Fruit fly (Drosophila melanogaster): ENCODE results near the gene ND-15.

The ND-15 gene

dm6 chr2L:155994-156393 is 41.5 kb downstream of the ND-15 start, which contains the start of gene CG3436 (continued):
- TF ChIP-seq CG3838 (GFP tag; optimal IDR thresholded peaks at IDR 0.05) (no peak), CG11085 (GFP tag; IDR thresholded peaks at IDR 0.05) (no peak), maf-S (GFP tag; optimal IDR thresholded peaks at IDR 0.05) (no peak), Jarid2 (GFP tag; optimal IDR thresholded peaks at IDR 0.05) (no peak), pfk (GFP tag; optimal IDR thresholded peaks at IDR 0.05) (no peak), gt (GFP tag; IDR thresholded peaks at IDR 0.05) (no peak), CG4404 (GFP tag; IDR thresholded peaks at IDR 0.05) (no peak), CG16815 (GFP tag; optimal IDR thresholded peaks at IDR 0.05) (no peak), zf30C (GFP tag; optimal IDR thresholded peaks at IDR 0.05) (no peak), CG10565 (GFP tag; optimal IDR thresholded peaks at IDR 0.05) (no peak), org-1 (GFP tag; optimal IDR thresholded peaks at IDR 0.05) (no peak), gsb (GFP tag; IDR thresholded peaks at IDR 0.05) (no peak), ind (GFP tag; optimal IDR thresholded peaks at IDR 0.05) (no peak), sd (tag; optimal IDR thresholded peaks at IDR 0.05) (peak; percentile 49), CG17612 (GFP tag; IDR thresholded peaks at IDR 0.05) (no peak), dmrt99B (tag; optimal IDR thresholded peaks at IDR 0.05) (no peak), nau (GFP tag; optimal IDR thresholded peaks at IDR 0.05) (no peak), sens-2 (GFP tag; IDR thresholded peaks at IDR 0.05) (no peak), sr (GFP tag; IDR thresholded peaks at IDR 0.05) (no peak), CG11093 (GFP tag; IDR thresholded peaks at IDR 0.05) (no peak), CG2129 (GFP tag; IDR thresholded peaks at IDR 0.05; ENCODE audit: partially characterized antibody) (no peak), lbe (GFP tag; optimal IDR thresholded peaks at IDR 0.05) (peak; percentile 11), cad (GFP tag; optimal IDR thresholded peaks at IDR 0.05) (no peak), CkIIα-i1 (GFP tag; IDR thresholded peaks at IDR 0.05) (no peak), Mad (GFP tag; optimal IDR thresholded peaks at IDR 0.05) (no peak), sug (tag; optimal IDR thresholded peaks at IDR 0.05) (peak; percentile 37), CG32767 (GFP tag; IDR thresholded peaks at IDR 0.05) (no peak), en (GFP tag; optimal IDR thresholded peaks at IDR 0.05) (no peak), CG42726 (GFP tag; IDR thresholded peaks at IDR 0.05; ENCODE audit: partially characterized antibody) (no peak), HLHmδ (GFP tag; optimal IDR thresholded peaks at IDR 0.05) (no peak), CG32532 (GFP tag; IDR thresholded peaks at IDR 0.05) (no peak), cg (GFP tag; optimal IDR thresholded peaks at IDR 0.05) (no peak), CG7987 (GFP tag; optimal IDR thresholded peaks at IDR 0.05) (peak; percentile 24), HLH3B (GFP tag; IDR thresholded peaks at IDR 0.05) (no peak), Fer1 (GFP tag; optimal IDR thresholded peaks at IDR 0.05) (no peak), CG9797 (GFP tag; optimal IDR thresholded peaks at IDR 0.05) (peak; percentile 86), CG7745 (tag; optimal IDR thresholded peaks at IDR 0.05) (no peak), Sry-β (GFP tag; optimal IDR thresholded peaks at IDR 0.05) (peak; percentile 66), chm (GFP tag; IDR thresholded peaks at IDR 0.05) (no peak), Camta (GFP tag; optimal IDR thresholded peaks at IDR 0.05) (no peak), CHES-1-like (GFP tag; optimal IDR thresholded peaks at IDR 0.05) (peak; percentile 40), shn (GFP tag; optimal IDR thresholded peaks at IDR 0.05) (no peak), sim (GFP tag; IDR thresholded peaks at IDR 0.05) (no peak), bsh (GFP tag; optimal IDR thresholded peaks at IDR 0.05) (no peak), psq (GFP tag; optimal IDR thresholded peaks at IDR 0.05) (no peak), CG3995 (GFP tag; optimal IDR thresholded peaks at IDR 0.05) (no peak), B-H2 (GFP tag; optimal IDR thresholded peaks at IDR 0.05) (peak; percentile 47), CG2120 (GFP tag; optimal IDR thresholded peaks at IDR 0.05) (peak; percentile 12), tx (GFP tag; optimal IDR thresholded peaks at IDR 0.05) (no peak), kah (GFP tag; optimal IDR thresholded peaks at IDR 0.05) (no peak), Ets97D (GFP tag; optimal IDR thresholded peaks at IDR 0.05) (peak; percentile 87), CG6254 (GFP tag; optimal IDR thresholded peaks at IDR 0.05) (no peak)
